Fruit fly (Drosophila melanogaster) whole organism, embryonic: Measurements from ENCODE around the gene CG11353.

Experiments
- Asciz ChIP-seq: fragments of 200-800 bp; sonication (Bioruptor generic); optimal IDR thresholded peaks from 2 replicates; lab custom pipeline; 2017; ENCODE audit warnings: missing biosample characterization, mild to moderate bottlenecking, missing genetic modification characterization, missing genetic modification reagents
- CG10321 ChIP-seq: fragments of 200-800 bp; sonication (Bioruptor generic); IDR thresholded peaks from 2 replicates; pipeline ENCODE4 v1.3.6; 2022; ENCODE audit warnings: missing biosample characterization, missing genetic modification characterization
- CG10366 ChIP-seq: fragments of 200-800 bp; sonication (Bioruptor generic); IDR thresholded peaks from 2 replicates; pipeline ENCODE4 v1.3.6; 2022; ENCODE audit warnings: missing biosample characterization, missing genetic modification characterization
- CG10431 ChIP-seq: fragments of 200-800 bp; sonication (Bioruptor generic); optimal IDR thresholded peaks from 3 replicates; lab custom pipeline; 2018; ENCODE audit warnings: missing biosample characterization, mild to moderate bottlenecking, missing genetic modification characterization
- CG10543 ChIP-seq: fragments of 200-800 bp; sonication (Bioruptor generic); optimal IDR thresholded peaks from 3 replicates; lab custom pipeline; 2017; ENCODE audit warnings: missing biosample characterization, mild to moderate bottlenecking, missing genetic modification characterization, moderate library complexity
- CG11456 ChIP-seq: fragments of 200-800 bp; sonication (Bioruptor generic); IDR thresholded peaks from 3 replicates; pipeline ENCODE4 v1.3.6; 2022; ENCODE audit warnings: missing biosample characterization, missing genetic modification characterization
- CG13287 ChIP-seq: fragments of 200-800 bp; sonication (Bioruptor generic); IDR thresholded peaks from 2 replicates; pipeline ENCODE4 v1.3.6; 2022; ENCODE audit warnings: missing biosample characterization, missing genetic modification characterization; ENCODE audit not compliant: partially characterized antibody
- CG15269 ChIP-seq: fragments of 200-800 bp; sonication (Bioruptor generic); optimal IDR thresholded peaks from 2 replicates; lab custom pipeline; 2018; ENCODE audit warnings: missing biosample characterization, mild to moderate bottlenecking, missing genetic modification characterization, moderate library complexity
- CG17385 ChIP-seq: fragments of 200-800 bp; sonication (Bioruptor generic); optimal IDR thresholded peaks from 3 replicates; lab custom pipeline; 2018; ENCODE audit warnings: missing biosample characterization, mild to moderate bottlenecking, missing genetic modification characterization
- CG17802 ChIP-seq: fragments of 200-800 bp; sonication (Bioruptor generic); optimal IDR thresholded peaks from 2 replicates; lab custom pipeline; 2018; ENCODE audit warnings: missing biosample characterization, mild to moderate bottlenecking, missing genetic modification characterization, moderate library complexity
- CG1832 ChIP-seq: fragments of 200-800 bp; sonication (Bioruptor generic); optimal IDR thresholded peaks from 2 replicates; lab custom pipeline; 2017; ENCODE audit warnings: missing biosample characterization, mild to moderate bottlenecking, missing genetic modification characterization, inconsistent platforms
- CG18599 ChIP-seq: fragments of 200-800 bp; sonication (Bioruptor generic); optimal IDR thresholded peaks from 3 replicates; lab custom pipeline; 2017; ENCODE audit warnings: missing biosample characterization, missing genetic modification characterization, mild to moderate bottlenecking, moderate library complexity, missing genetic modification reagents
- CG2129 ChIP-seq: fragments of 200-800 bp; sonication (Bioruptor generic); IDR thresholded peaks from 2 replicates; pipeline ENCODE4 v1.3.6; 2022; ENCODE audit warnings: missing biosample characterization, missing genetic modification characterization; ENCODE audit not compliant: partially characterized antibody
- CG31388 ChIP-seq: fragments of 200-800 bp; sonication (Bioruptor generic); optimal IDR thresholded peaks from 2 replicates; lab custom pipeline; 2016; ENCODE audit warnings: missing biosample characterization, missing genetic modification characterization
- CG33557 ChIP-seq: fragments of 200-800 bp; sonication (Bioruptor generic); optimal IDR thresholded peaks from 2 replicates; lab custom pipeline; 2019; ENCODE audit warnings: missing biosample characterization, mild to moderate bottlenecking, missing genetic modification characterization, moderate library complexity
- CG3995 ChIP-seq: fragments of 200-800 bp; sonication (Bioruptor generic); optimal IDR thresholded peaks from 3 replicates; lab custom pipeline; 2016; ENCODE audit warnings: missing biosample characterization, missing genetic modification characterization
- CG4404 ChIP-seq: fragments of 200-800 bp; sonication (Bioruptor generic); IDR thresholded peaks from 2 replicates; pipeline ENCODE4 v1.3.6; 2022; ENCODE audit warnings: missing biosample characterization, missing genetic modification characterization
- CG4707 ChIP-seq: fragments of 200-800 bp; sonication (Bioruptor generic); optimal IDR thresholded peaks from 2 replicates; lab custom pipeline; 2018; ENCODE audit warnings: missing biosample characterization, mild to moderate bottlenecking, missing genetic modification characterization, moderate library complexity
- Chrac-16 ChIP-seq: fragments of 200-800 bp; sonication (Bioruptor generic); optimal IDR thresholded peaks from 3 replicates; lab custom pipeline; 2016; ENCODE audit warnings: missing biosample characterization, missing genetic modification characterization
- Dad ChIP-seq: fragments of 200-800 bp; sonication (Bioruptor generic); optimal IDR thresholded peaks from 3 replicates; lab custom pipeline; 2016; ENCODE audit warnings: missing biosample characterization, missing genetic modification characterization
- GATAe ChIP-seq: fragments of 200-800 bp; sonication (Bioruptor generic); conservative IDR thresholded peaks from 2 replicates; pipeline ENCODE4 v1.3.6; 2022; ENCODE audit warnings: missing biosample characterization, missing genetic modification characterization
- HLHmδ ChIP-seq: fragments of 200-800 bp; sonication (Bioruptor generic); optimal IDR thresholded peaks from 2 replicates; lab custom pipeline; 2018; ENCODE audit warnings: missing biosample characterization, mild to moderate bottlenecking, missing genetic modification characterization, moderate library complexity
- Hmx ChIP-seq: fragments of 200-800 bp; sonication (Bioruptor generic); optimal IDR thresholded peaks from 2 replicates; lab custom pipeline; 2016; ENCODE audit warnings: missing biosample characterization, missing genetic modification characterization
- Hr78 ChIP-seq, 2 experiments: fragments of 200-800 bp in 1 of 2; fragments of >200 bp in 1 of 2; sonication (Bioruptor generic) in 1 of 2; optimal IDR thresholded peaks; 2 replicates each; lab custom pipeline; 2017 to 2019; ENCODE audit warnings: missing biosample characterization in 2 of 2, missing genetic modification characterization in 2 of 2, mild to moderate bottlenecking in 1 of 2, moderate library complexity in 1 of 2
- Max ChIP-seq: fragments of 200-800 bp; sonication (Bioruptor generic); optimal IDR thresholded peaks from 2 replicates; lab custom pipeline; 2016; ENCODE audit warnings: missing biosample characterization, mild to moderate bottlenecking, missing genetic modification characterization
- NK7.1 ChIP-seq: fragments of 200-800 bp; sonication (Bioruptor generic); optimal IDR thresholded peaks from 3 replicates; lab custom pipeline; 2016; ENCODE audit warnings: missing biosample characterization, missing genetic modification characterization
- Rfx ChIP-seq: fragments of 200-800 bp; sonication (Bioruptor generic); IDR thresholded peaks from 2 replicates; pipeline ENCODE4 v1.3.6; 2022; ENCODE audit warnings: missing biosample characterization, missing genetic modification characterization
- Sin3A ChIP-seq: fragments of >200 bp; optimal IDR thresholded peaks from 2 replicates; lab custom pipeline; 2018
- TFAM ChIP-seq: fragments of 200-800 bp; sonication (Bioruptor generic); optimal IDR thresholded peaks from 2 replicates; lab custom pipeline; 2017; ENCODE audit warnings: missing biosample characterization, missing genetic modification characterization, inconsistent platforms
- Tbp ChIP-seq: fragments of >200 bp; optimal IDR thresholded peaks from 2 replicates; lab custom pipeline; 2018; ENCODE audit warnings: missing biosample characterization, missing genetic modification characterization
- aop ChIP-seq: fragments of 200-800 bp; sonication (Bioruptor generic); IDR thresholded peaks from 2 replicates; pipeline ENCODE4 v1.3.6; 2022; ENCODE audit warnings: missing biosample characterization, missing genetic modification characterization
- btn ChIP-seq: fragments of 200-800 bp; sonication (Bioruptor generic); optimal IDR thresholded peaks from 2 replicates; lab custom pipeline; 2016; ENCODE audit warnings: missing biosample characterization, missing genetic modification characterization
- cato ChIP-seq: fragments of 200-800 bp; sonication (Bioruptor generic); optimal IDR thresholded peaks from 2 replicates; lab custom pipeline; 2016; ENCODE audit warnings: missing biosample characterization, missing genetic modification characterization, borderline replicate concordance
- chinmo ChIP-seq: fragments of 200-800 bp; sonication (Bioruptor generic); IDR thresholded peaks from 4 replicates; pipeline ENCODE4 v1.3.6; 2022; ENCODE audit warnings: missing biosample characterization, missing genetic modification characterization; ENCODE audit not compliant: partially characterized antibody
- chm ChIP-seq: fragments of 200-800 bp; sonication (Bioruptor generic); IDR thresholded peaks from 2 replicates; pipeline ENCODE4 v1.3.6; 2022; ENCODE audit warnings: missing biosample characterization, missing genetic modification characterization
- cwo ChIP-seq: fragments of 200-800 bp; sonication (Bioruptor generic); optimal IDR thresholded peaks from 3 replicates; lab custom pipeline; 2017; ENCODE audit warnings: missing biosample characterization, missing genetic modification characterization, mild to moderate bottlenecking, moderate library complexity, missing genetic modification reagents
- dm ChIP-seq: fragments of 200-800 bp; sonication (Bioruptor generic); optimal IDR thresholded peaks from 3 replicates; lab custom pipeline; 2016; ENCODE audit warnings: missing biosample characterization, missing genetic modification characterization
- emc ChIP-seq: fragments of 200-800 bp; sonication (Bioruptor generic); optimal IDR thresholded peaks from 2 replicates; lab custom pipeline; 2016; ENCODE audit warnings: missing biosample characterization, missing genetic modification characterization
- exex ChIP-seq: fragments of 200-800 bp; sonication (Bioruptor generic); optimal IDR thresholded peaks from 4 replicates; lab custom pipeline; 2018; ENCODE audit warnings: missing biosample characterization, mild to moderate bottlenecking, missing genetic modification characterization, moderate library complexity
- gsb-n ChIP-seq: fragments of 200-800 bp; sonication (Bioruptor generic); optimal IDR thresholded peaks from 3 replicates; lab custom pipeline; 2018; ENCODE audit warnings: missing biosample characterization, mild to moderate bottlenecking, missing genetic modification characterization
- ind ChIP-seq: fragments of 200-800 bp; sonication (Bioruptor generic); optimal IDR thresholded peaks from 3 replicates; lab custom pipeline; 2016; ENCODE audit warnings: missing biosample characterization, missing genetic modification characterization
- kay ChIP-seq: fragments of 200-800 bp; sonication (Bioruptor generic); optimal IDR thresholded peaks from 2 replicates; lab custom pipeline; 2016; ENCODE audit warnings: missing biosample characterization, missing genetic modification characterization
- ken ChIP-seq: fragments of 200-800 bp; sonication (Bioruptor generic); IDR thresholded peaks from 3 replicates; pipeline ENCODE4 v1.3.6; 2022; ENCODE audit warnings: missing biosample characterization, missing genetic modification characterization
- kni ChIP-seq: fragments of 200-800 bp; sonication (Bioruptor generic); optimal IDR thresholded peaks from 3 replicates; lab custom pipeline; 2017; ENCODE audit warnings: mild to moderate bottlenecking, missing biosample characterization, missing genetic modification reagents, missing genetic modification characterization
- pita ChIP-seq: fragments of 200-800 bp; sonication (Bioruptor generic); optimal IDR thresholded peaks from 2 replicates; lab custom pipeline; 2017; ENCODE audit warnings: missing biosample characterization, mild to moderate bottlenecking, missing genetic modification characterization
- repo ChIP-seq: fragments of 200-800 bp; sonication (Bioruptor generic); optimal IDR thresholded peaks from 2 replicates; lab custom pipeline; 2016; ENCODE audit warnings: missing biosample characterization, missing genetic modification characterization
- row ChIP-seq: fragments of 200-800 bp; sonication (Bioruptor generic); IDR thresholded peaks from 3 replicates; pipeline ENCODE4 v1.3.6; 2022; ENCODE audit warnings: missing biosample characterization, missing genetic modification characterization
- run ChIP-seq: fragments of 200-800 bp; sonication (Bioruptor generic); optimal IDR thresholded peaks from 3 replicates; lab custom pipeline; 2018; ENCODE audit warnings: missing biosample characterization, mild to moderate bottlenecking, missing genetic modification characterization
- sna ChIP-seq: fragments of 200-800 bp; sonication (Bioruptor generic); IDR thresholded peaks from 2 replicates; pipeline ENCODE4 v1.3.6; 2022; ENCODE audit warnings: missing biosample characterization, missing genetic modification characterization; ENCODE audit not compliant: partially characterized antibody
- tna ChIP-seq: fragments of 200-800 bp; sonication (Bioruptor generic); IDR thresholded peaks from 2 replicates; pipeline ENCODE4 v1.3.6; 2022; ENCODE audit warnings: missing biosample characterization, missing genetic modification characterization; ENCODE audit not compliant: partially characterized antibody

CG11353 gene

DNA sequence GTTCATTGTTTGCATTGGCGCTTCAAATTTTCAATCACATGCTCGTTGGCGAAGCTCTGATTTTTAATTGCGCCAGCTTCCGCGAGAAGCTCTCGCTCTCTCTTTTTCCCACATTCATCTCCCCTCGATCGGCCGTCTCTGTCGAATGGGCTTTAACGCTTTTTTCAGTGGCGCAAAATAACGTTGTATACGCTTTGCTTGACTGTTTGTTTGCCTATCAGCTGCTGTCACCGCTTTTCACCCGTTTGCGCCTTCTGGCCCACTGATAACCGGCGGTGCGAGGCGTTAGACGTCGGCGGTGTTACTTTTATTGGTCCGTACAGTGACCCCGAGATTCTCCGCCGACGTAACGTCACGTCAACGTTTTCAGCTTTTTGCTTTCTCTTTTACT is 10.8 kb downstream of the CG11353 start (continued):
- TF ChIP-seq CG17385 (GFP tag; lab: Kevin White, UChicago): no peak
- no peak for TF ChIP-seq Rfx (GFP tag; lab: Robert Waterston, UW)
- 0 out of 3 replicates have a peak, but pooled peaks have one; percentile 32 for TF ChIP-seq CG11456
- TF ChIP-seq CG10366 (GFP tag; lab: Robert Waterston, UW): no peak
- no peak for TF ChIP-seq cato (GFP tag; lab: Kevin White, UChicago)
- no peak for TF ChIP-seq run (tag; lab: Kevin White, UChicago)
- TF ChIP-seq GATAe (GFP tag; lab: Robert Waterston, UW): peak; percentile 51
- TF ChIP-seq tna (GFP tag; lab: Robert Waterston, UW): no peak
- peak; percentile 20 for TF ChIP-seq kni (GFP tag; lab: Kevin White, UChicago)
- no peak for TF ChIP-seq CG13287
- TF ChIP-seq CG15269: peak; percentile 1
- no peak for TF ChIP-seq Hmx (GFP tag; lab: Kevin White, UChicago)
- TF ChIP-seq gsb-n (tag; lab: Kevin White, UChicago): no peak
- TF ChIP-seq btn (GFP tag; lab: Kevin White, UChicago): no peak
- TF ChIP-seq TFAM (GFP tag; lab: Kevin White, UChicago): no peak
- TF ChIP-seq HLHmδ (GFP tag; lab: Kevin White, UChicago): no peak
- no peak for TF ChIP-seq ind
- no peak for TF ChIP-seq CG18599 (GFP tag; lab: Kevin White, UChicago)
- no peak for TF ChIP-seq sna (GFP tag; lab: Robert Waterston, UW)
- peak; percentile 58 for TF ChIP-seq CG3995 (GFP tag; lab: Kevin White, UChicago)
- TF ChIP-seq Chrac-16 (GFP tag; lab: Kevin White, UChicago): no peak
- no peak for TF ChIP-seq CG4404 (GFP tag; lab: Robert Waterston, UW)
- TF ChIP-seq Asciz (GFP tag; lab: Kevin White, UChicago): no peak
- 0 out of 3 replicates have a peak, but pooled peaks have one; percentile 33 for TF ChIP-seq ken
- peak; percentile 15 for TF ChIP-seq CG10543
- no peak for TF ChIP-seq row
- TF ChIP-seq CG1832 (GFP tag; lab: Kevin White, UChicago): peak; percentile 32
- TF ChIP-seq chm (GFP tag; lab: Robert Waterston, UW): peak; percentile 53; the same call in 1 of the 2 replicates
- TF ChIP-seq Sin3A (lab: Kevin White, UChicago): no peak
- TF ChIP-seq Tbp: no peak
- no peak for TF ChIP-seq NK7.1
- no peak for TF ChIP-seq chinmo (GFP tag; lab: Robert Waterston, UW)
- TF ChIP-seq CG10431 (GFP tag; lab: Kevin White, UChicago): no peak
- no peak for TF ChIP-seq pita
- no peak for TF ChIP-seq Max (GFP tag; lab: Kevin White, UChicago)
- TF ChIP-seq emc (GFP tag; lab: Kevin White, UChicago): no peak
- TF ChIP-seq CG2129: no peak
- TF ChIP-seq repo (GFP tag; lab: Kevin White, UChicago): no peak
- no peak for TF ChIP-seq CG33557 (GFP tag; lab: Kevin White, UChicago)
- TF ChIP-seq Hr78 (GFP tag; optimal IDR thresholded peaks at IDR 0.05; lab: Kevin White, UChicago): peak in 1 of 2 experiments; percentile 33
- no peak for TF ChIP-seq CG10321 (GFP tag; lab: Robert Waterston, UW)
- TF ChIP-seq Dad: no peak
- no peak for TF ChIP-seq CG4707 (GFP tag; lab: Kevin White, UChicago)
- TF ChIP-seq exex (tag; lab: Kevin White, UChicago): peak; percentile 15
- no peak for TF ChIP-seq CG17802
- TF ChIP-seq cwo (GFP tag; lab: Kevin White, UChicago): peak; percentile 19
- no peak for TF ChIP-seq kay
- no peak for TF ChIP-seq aop (GFP tag; lab: Robert Waterston, UW)
- TF ChIP-seq dm (GFP tag; lab: Kevin White, UChicago): no peak
- TF ChIP-seq CG31388 (GFP tag; lab: Kevin White, UChicago): no peak
